Worm (Caenorhabditis elegans) whole organism, mixed stage, embryonic: Measurements from ENCODE around the gene T28D9.16.

Experiments
- cnd-1 ChIP-seq: fragments of 200-800 bp; sonication (Bioruptor generic); optimal IDR thresholded peaks from 2 replicates; lab custom pipeline; 2018; ENCODE audit warnings: mild to moderate bottlenecking, missing genetic modification characterization, missing compliant biosample characterization
- hlh-1 ChIP-seq: fragments of 150-350 bp; optimal IDR thresholded peaks from 2 replicates; lab custom pipeline; 2014; ENCODE audit warnings: missing biosample characterization, missing genetic modification reagents, missing genetic modification characterization
- mep-1 ChIP-seq: fragments of 150-350 bp; optimal IDR thresholded peaks from 2 replicates; lab custom pipeline; 2017; ENCODE audit warnings: missing biosample characterization, missing genetic modification reagents, missing genetic modification characterization, inconsistent platforms
- mls-2 ChIP-seq: sonication (generic microtip); optimal IDR thresholded peaks from 2 replicates; lab custom pipeline; 2016; ENCODE audit warnings: mild to moderate bottlenecking, missing genetic modification characterization, moderate library complexity, missing compliant biosample characterization
- nhr-237 ChIP-seq: fragments of 150-350 bp; optimal IDR thresholded peaks from 2 replicates; lab custom pipeline; 2014; ENCODE audit warnings: missing biosample characterization, missing genetic modification characterization
- pha-4 ChIP-seq: fragments of 150-350 bp; optimal IDR thresholded peaks from 2 replicates; lab custom pipeline; 2018; ENCODE audit warnings: missing biosample characterization, missing genetic modification reagents, missing genetic modification characterization

DNA sequence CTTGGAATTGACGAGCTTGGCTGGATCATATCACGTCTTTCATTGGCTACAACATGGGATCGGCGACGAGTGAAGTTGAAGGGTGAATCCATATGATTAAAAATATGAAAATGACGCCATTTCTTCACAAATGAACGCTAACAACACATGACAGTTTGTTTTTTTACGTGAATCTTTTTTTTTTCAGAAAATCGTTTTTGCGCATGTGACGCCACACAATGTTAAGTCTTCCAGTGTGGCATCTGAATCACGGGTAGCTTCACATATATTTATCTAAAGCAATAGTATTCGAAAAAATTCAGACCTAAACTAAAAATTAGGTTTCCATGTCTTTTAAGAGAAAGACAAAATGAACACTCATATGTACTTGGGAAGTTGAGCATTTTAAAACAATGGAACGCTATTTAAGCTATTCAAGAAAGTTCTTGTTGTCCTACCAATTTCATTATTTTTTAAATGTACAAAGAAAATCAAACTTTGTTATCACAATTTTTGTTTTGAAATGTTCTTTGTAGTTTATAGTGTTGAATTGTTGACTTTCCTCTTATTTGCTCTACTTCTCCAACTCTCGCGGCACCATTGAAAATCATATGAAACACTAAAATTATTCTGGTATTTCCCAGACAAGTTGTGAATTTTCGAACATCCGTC, 9.5 kb downstream of the T28D9.16 start, which contains the start of the genes lido-16 and plpp-1.2:
- TF ChIP-seq hlh-1 (no peak), mep-1 (no peak), pha-4 (no peak), cnd-1 (tag; lab: Kevin White, UChicago) (no peak), mls-2 (tag; lab: Kevin White, UChicago) (no peak), nhr-237 (tag; lab: Kevin White, UChicago) (no peak)
